Worm (Caenorhabditis elegans) whole organism, late embryonic: ENCODE results near the gene F13H8.3.
A peak's percentile ranks its signal among the peaks of the same experiment; 100 is the strongest.

ENCODE experiments used
- C08G9.2 ChIP-seq: sonication (generic microtip); optimal IDR thresholded peaks from 2 replicates; lab custom pipeline; 2016; ENCODE audit warnings: mild to moderate bottlenecking, missing genetic modification characterization, moderate library complexity, missing compliant biosample characterization
- C38D4.7 ChIP-seq: fragments of 200-800 bp; sonication (Bioruptor generic); optimal IDR thresholded peaks from 2 replicates; lab custom pipeline; 2018; ENCODE audit warnings: mild to moderate bottlenecking, missing genetic modification characterization, moderate library complexity, missing compliant biosample characterization
- K09A11.1 ChIP-seq: sonication (generic microtip); optimal IDR thresholded peaks from 2 replicates; lab custom pipeline; 2017; ENCODE audit warnings: antibody characterized with exemption, mild to moderate bottlenecking, missing genetic modification characterization, missing compliant biosample characterization; ENCODE audit not compliant: insufficient read depth
- T23F11.4 ChIP-seq: fragments of 200-800 bp; sonication (Bioruptor generic); optimal IDR thresholded peaks from 2 replicates; lab custom pipeline; 2018; ENCODE audit warnings: mild to moderate bottlenecking, missing genetic modification characterization, missing compliant biosample characterization
- ama-1 ChIP-seq: fragments of 150-350 bp; optimal IDR thresholded peaks from 2 replicates; lab custom pipeline; 2014
- ceh-14 ChIP-seq: sonication (generic microtip); optimal IDR thresholded peaks from 2 replicates; lab custom pipeline; 2016; ENCODE audit warnings: missing genotype, missing genetic modification characterization, missing compliant biosample characterization
- ceh-18 ChIP-seq: sonication (generic microtip); optimal IDR thresholded peaks from 2 replicates; lab custom pipeline; 2016; ENCODE audit warnings: missing genetic modification characterization, missing compliant biosample characterization
- ceh-19 ChIP-seq: fragments of 200-800 bp; sonication (Bioruptor generic); optimal IDR thresholded peaks from 2 replicates; lab custom pipeline; 2018; ENCODE audit warnings: mild to moderate bottlenecking, missing genetic modification characterization, missing compliant biosample characterization
- ceh-2 ChIP-seq: sonication (generic microtip); optimal IDR thresholded peaks from 2 replicates; lab custom pipeline; 2016; ENCODE audit warnings: missing genotype, missing genetic modification characterization, missing compliant biosample characterization
- ceh-24 ChIP-seq: sonication (generic microtip); optimal IDR thresholded peaks from 2 replicates; lab custom pipeline; 2016; ENCODE audit warnings: mild to moderate bottlenecking, missing genetic modification characterization, missing compliant biosample characterization
- ceh-30 ChIP-seq: fragments of 150-350 bp; optimal IDR thresholded peaks from 2 replicates; lab custom pipeline; 2014; ENCODE audit warnings: missing biosample characterization, missing genetic modification characterization
- ceh-31 ChIP-seq: sonication (generic microtip); optimal IDR thresholded peaks from 2 replicates; lab custom pipeline; 2016; ENCODE audit warnings: missing genetic modification characterization, missing compliant biosample characterization
- ceh-48 ChIP-seq: sonication (generic microtip); optimal IDR thresholded peaks from 2 replicates; lab custom pipeline; 2016; ENCODE audit warnings: missing genetic modification characterization, inconsistent platforms, missing compliant biosample characterization
- ceh-6 ChIP-seq: fragments of 200-800 bp; sonication (Bioruptor generic); optimal IDR thresholded peaks from 2 replicates; lab custom pipeline; 2018; ENCODE audit warnings: mild to moderate bottlenecking, missing genetic modification characterization, missing compliant biosample characterization
- che-1 ChIP-seq: sonication (generic microtip); optimal IDR thresholded peaks from 2 replicates; lab custom pipeline; 2016; ENCODE audit warnings: mild to moderate bottlenecking, missing genetic modification characterization, missing compliant biosample characterization
- elt-2 ChIP-seq: sonication (generic microtip); optimal IDR thresholded peaks from 2 replicates; lab custom pipeline; 2016; ENCODE audit warnings: missing genetic modification reagents, missing genetic modification characterization, missing compliant biosample characterization
- ets-4 ChIP-seq: sonication (generic microtip); optimal IDR thresholded peaks from 2 replicates; lab custom pipeline; 2016; ENCODE audit warnings: missing genetic modification characterization, missing compliant biosample characterization
- eyg-1 ChIP-seq: sonication (generic microtip); optimal IDR thresholded peaks from 2 replicates; lab custom pipeline; 2016; ENCODE audit warnings: missing genotype, missing genetic modification characterization, missing compliant biosample characterization
- fkh-10 ChIP-seq: fragments of 150-350 bp; optimal IDR thresholded peaks from 2 replicates; lab custom pipeline; 2014; ENCODE audit warnings: missing biosample characterization, missing genetic modification reagents, missing genetic modification characterization
- hlh-13 ChIP-seq: fragments of 200-800 bp; sonication (Bioruptor generic); optimal IDR thresholded peaks from 2 replicates; lab custom pipeline; 2018; ENCODE audit warnings: mild to moderate bottlenecking, missing genetic modification characterization, missing compliant biosample characterization
- hlh-30 ChIP-seq: sonication (generic microtip); optimal IDR thresholded peaks from 2 replicates; lab custom pipeline; 2017; ENCODE audit warnings: antibody characterized with exemption, missing genetic modification characterization, missing compliant biosample characterization; ENCODE audit not compliant: insufficient read depth
- lim-6 ChIP-seq: sonication (generic microtip); optimal IDR thresholded peaks from 2 replicates; lab custom pipeline; 2016; ENCODE audit warnings: missing genetic modification characterization, missing compliant biosample characterization
- npax-4 ChIP-seq: sonication (generic microtip); optimal IDR thresholded peaks from 2 replicates; lab custom pipeline; 2016; ENCODE audit warnings: missing genetic modification characterization, missing compliant biosample characterization
- pat-9 ChIP-seq: fragments of 200-800 bp; sonication (Bioruptor generic); optimal IDR thresholded peaks from 2 replicates; lab custom pipeline; 2018; ENCODE audit warnings: mild to moderate bottlenecking, missing genetic modification characterization, moderate library complexity, missing compliant biosample characterization
- pax-1 ChIP-seq: fragments of 150-350 bp; optimal IDR thresholded peaks from 2 replicates; lab custom pipeline; 2014; ENCODE audit warnings: missing biosample characterization, missing genetic modification characterization
- pqm-1 ChIP-seq: sonication (generic microtip); optimal IDR thresholded peaks from 2 replicates; lab custom pipeline; 2016; ENCODE audit warnings: missing genetic modification characterization, missing compliant biosample characterization
- ref-2 ChIP-seq: sonication (generic microtip); optimal IDR thresholded peaks from 2 replicates; lab custom pipeline; 2016; ENCODE audit warnings: missing genetic modification characterization, missing compliant biosample characterization
- rnt-1 ChIP-seq: sonication (generic microtip); optimal IDR thresholded peaks from 2 replicates; lab custom pipeline; 2016; ENCODE audit warnings: missing genetic modification characterization, missing compliant biosample characterization
- sdc-2 ChIP-seq: sonication (generic microtip); optimal IDR thresholded peaks from 2 replicates; lab custom pipeline; 2016; ENCODE audit warnings: missing genotype, missing genetic modification characterization, missing compliant biosample characterization
- syd-9 ChIP-seq: sonication (generic microtip); optimal IDR thresholded peaks from 2 replicates; lab custom pipeline; 2016; ENCODE audit warnings: mild to moderate bottlenecking, missing genetic modification characterization, moderate library complexity, missing compliant biosample characterization
- tbx-7 ChIP-seq: sonication (generic microtip); optimal IDR thresholded peaks from 2 replicates; lab custom pipeline; 2016; ENCODE audit warnings: missing genotype, missing genetic modification characterization, missing compliant biosample characterization
- ttx-3 ChIP-seq: sonication (generic microtip); optimal IDR thresholded peaks from 2 replicates; lab custom pipeline; 2016; ENCODE audit warnings: missing genetic modification reagents, missing genetic modification characterization, missing compliant biosample characterization
- unc-55 ChIP-seq: sonication (generic microtip); optimal IDR thresholded peaks from 2 replicates; lab custom pipeline; 2017; ENCODE audit warnings: missing biosample characterization, missing genetic modification reagents, missing genetic modification characterization
- unc-86 ChIP-seq: sonication (generic microtip); optimal IDR thresholded peaks from 2 replicates; lab custom pipeline; 2016; ENCODE audit warnings: missing genetic modification characterization, missing compliant biosample characterization
- ztf-16 ChIP-seq: sonication (generic microtip); optimal IDR thresholded peaks from 2 replicates; lab custom pipeline; 2017; ENCODE audit warnings: missing genetic modification characterization, missing compliant biosample characterization

The F13H8.3 gene

DNA sequence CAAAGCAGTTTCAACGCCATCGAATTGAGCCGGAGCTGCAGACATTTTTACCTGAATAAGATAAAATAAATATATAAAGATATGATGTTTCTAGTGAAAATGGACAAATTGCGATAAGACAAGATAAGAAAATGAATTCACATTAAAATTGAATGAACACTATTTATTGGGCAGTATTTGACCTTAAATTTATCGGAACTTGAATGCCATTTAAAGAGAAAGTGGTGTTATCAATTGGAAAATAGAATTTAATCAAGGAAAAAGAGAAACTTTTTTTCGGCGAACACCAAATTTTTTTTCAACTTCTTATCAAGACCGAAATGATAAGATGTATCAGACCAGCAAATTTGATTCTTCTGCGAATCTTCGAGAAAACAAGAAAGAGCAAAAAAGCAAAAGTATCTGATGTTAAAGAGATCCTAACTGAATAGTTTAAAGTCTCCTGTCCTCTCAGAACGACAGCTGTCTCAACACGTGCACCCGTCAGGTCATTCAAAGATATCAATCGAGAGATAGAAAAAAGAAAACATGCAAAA lies 26.3 kb downstream of the F13H8.3 start, which contains the start of gene upb-1:
TSS of gene upb-1 (minus strand) at position 51 of the 536 bp plus-strand sequence.
- TF ChIP-seq elt-2 (peak; percentile 82), ceh-24 (tag; lab: Kevin White, UChicago) (no peak), npax-4 (no peak), unc-55 (GFP tag; lab: Kevin White, UChicago) (peak; percentile 70), ceh-31 (tag; lab: Kevin White, UChicago) (no peak), ceh-14 (tag; lab: Kevin White, UChicago) (no peak)

DNA sequence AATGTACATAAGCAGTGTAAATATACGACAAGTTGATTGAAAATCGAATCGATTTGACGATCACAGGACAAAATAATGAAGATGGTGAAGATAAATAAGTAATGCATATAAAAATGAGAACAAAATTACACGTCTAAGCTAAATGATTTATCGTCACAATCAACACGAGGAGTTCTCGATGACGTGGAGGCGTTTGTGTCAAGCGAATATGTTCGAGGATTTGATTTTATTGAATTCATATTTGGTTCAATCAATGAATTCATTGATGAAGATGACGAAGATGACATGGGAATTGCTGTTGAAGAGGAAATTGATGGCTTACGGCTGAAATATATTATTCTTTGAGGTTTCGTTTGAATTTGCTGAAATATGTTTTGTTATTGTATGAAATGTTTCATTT lies 28.7 kb downstream of the F13H8.3 start, which contains the start of gene nyn-3:
TSS of gene nyn-3 (minus strand) at position 101 of the 400 bp plus-strand sequence.
- TF ChIP-seq tbx-7 (tag; lab: Kevin White, UChicago): no peak
- TF ChIP-seq eyg-1: no peak
- TF ChIP-seq lim-6 (tag; lab: Kevin White, UChicago): no peak
- TF ChIP-seq pat-9 (tag; lab: Kevin White, UChicago): no peak
- TF ChIP-seq unc-55 (GFP tag; lab: Kevin White, UChicago): no peak
- TF ChIP-seq hlh-30: no peak

DNA sequence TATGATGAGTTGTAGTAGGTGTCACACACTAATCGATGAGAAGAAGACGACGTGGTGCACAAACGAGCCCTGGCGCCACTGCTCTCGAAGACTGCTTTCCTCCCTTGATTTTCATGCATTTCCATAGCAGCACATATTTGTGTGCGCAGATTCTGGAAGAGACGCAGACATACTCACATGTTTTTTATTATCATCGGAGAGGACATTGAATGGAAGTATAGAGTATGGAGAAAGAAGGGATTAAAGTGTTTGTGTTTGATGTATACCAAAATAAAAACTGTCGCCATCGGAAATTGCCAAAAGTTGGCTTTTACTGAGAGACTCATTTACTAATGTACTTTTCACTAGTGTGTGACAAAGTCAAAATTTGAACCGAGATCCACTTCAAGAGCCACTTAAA lies 30.5 kb downstream of the F13H8.3 start, which contains the start of gene mps-1:
TSS of gene mps-1 (minus strand) at position 101 of the 400 bp plus-strand sequence.
- TF ChIP-seq ttx-3 (tag; lab: Kevin White, UChicago) (no peak), fkh-10 (no peak), ceh-19 (GFP tag; lab: Kevin White, UChicago) (no peak), eyg-1 (no peak), ref-2 (tag; lab: Kevin White, UChicago) (no peak), syd-9 (tag; lab: Kevin White, UChicago) (no peak), ceh-6 (GFP tag; lab: Kevin White, UChicago) (no peak), sdc-2 (tag; lab: Kevin White, UChicago) (no peak), rnt-1 (tag; lab: Kevin White, UChicago) (no peak), pax-1 (tag; lab: Kevin White, UChicago) (no peak), unc-55 (GFP tag; lab: Kevin White, UChicago) (no peak), C08G9.2 (no peak), ceh-2 (tag; lab: Kevin White, UChicago) (no peak), tbx-7 (tag; lab: Kevin White, UChicago) (no peak), T23F11.4 (GFP tag; lab: Kevin White, UChicago) (no peak), C38D4.7 (GFP tag; lab: Kevin White, UChicago) (no peak), ama-1 (lab: Kevin White, UChicago) (no peak)

DNA sequence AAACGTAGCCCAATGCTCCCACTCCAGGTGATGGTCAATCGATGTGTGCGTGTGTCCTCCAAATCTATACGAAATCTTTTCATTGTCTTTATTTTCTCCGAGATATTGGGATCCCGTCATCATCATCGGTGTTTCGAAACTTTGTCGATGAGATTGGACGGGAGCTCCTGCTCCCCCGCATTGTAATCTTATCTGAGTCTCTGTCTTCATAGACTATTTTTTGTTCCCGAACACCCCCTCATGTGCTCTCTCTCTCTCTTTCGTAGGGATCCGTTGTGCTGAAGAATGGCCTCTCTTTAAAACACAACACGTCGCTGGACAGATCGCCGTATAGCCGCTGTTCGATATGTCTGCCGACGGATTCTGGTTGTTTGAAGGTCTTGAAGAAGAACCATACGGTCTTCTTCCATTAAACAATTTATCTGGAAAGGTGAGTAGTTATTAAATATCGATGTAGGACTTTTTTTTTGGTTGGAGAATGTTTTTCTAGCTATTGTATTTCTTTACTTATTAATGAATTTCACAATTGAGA lies 39.5 kb downstream of the F13H8.3 start, which contains the start of gene C29F5.1:
TSS of gene C29F5.1 (plus strand) at position 317 of the 532 bp plus-strand sequence.
- TF ChIP-seq K09A11.1 (no peak), unc-55 (GFP tag; lab: Kevin White, UChicago) (peak; percentile 9), rnt-1 (tag; lab: Kevin White, UChicago) (peak; percentile 29), unc-86 (no peak), ceh-31 (tag; lab: Kevin White, UChicago) (no peak), ceh-18 (peak; percentile 69)
- TF ChIP-seq, all 69 proteins: peak for 3

DNA sequence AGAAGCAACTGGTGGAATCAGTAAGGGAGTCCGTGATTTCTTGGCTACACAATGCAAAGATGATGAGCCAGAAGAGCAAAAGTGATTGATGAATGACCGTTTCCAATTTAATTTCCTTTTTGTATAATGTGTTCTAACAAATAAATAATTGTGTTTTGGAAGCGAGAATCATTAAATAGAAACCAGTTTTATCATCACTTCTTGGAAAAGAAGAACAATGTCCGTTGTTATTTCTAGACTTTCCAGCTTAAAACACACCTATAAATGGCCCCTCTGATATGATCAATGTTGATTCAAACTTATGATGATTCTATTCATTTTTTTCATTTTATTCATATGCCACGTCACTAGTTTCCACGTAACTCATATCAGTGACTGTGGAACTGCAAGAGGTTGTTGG lies 42.3 kb downstream of the F13H8.3 start, which contains the start of gene C29F5.8:
TSS of gene C29F5.8 (plus strand) at position 301 of the 400 bp plus-strand sequence.
- no peak for TF ChIP-seq che-1 (tag; lab: Kevin White, UChicago)
- no peak for TF ChIP-seq ceh-14 (tag; lab: Kevin White, UChicago)
- no peak for TF ChIP-seq C38D4.7 (GFP tag; lab: Kevin White, UChicago)
- TF ChIP-seq hlh-13: no peak
- TF ChIP-seq ceh-30: no peak
- TF ChIP-seq ceh-19 (GFP tag; lab: Kevin White, UChicago): no peak
- no peak for TF ChIP-seq pqm-1 (tag; lab: Kevin White, UChicago)
- TF ChIP-seq ref-2 (tag; lab: Kevin White, UChicago): no peak
- TF ChIP-seq npax-4: no peak
- no peak for TF ChIP-seq ceh-6 (GFP tag; lab: Kevin White, UChicago)
- no peak for TF ChIP-seq ets-4 (tag; lab: Kevin White, UChicago)
- TF ChIP-seq ceh-48 (tag; lab: Kevin White, UChicago): no peak
- TF ChIP-seq ztf-16: no peak
- no peak for TF ChIP-seq lim-6 (tag; lab: Kevin White, UChicago)
- TF ChIP-seq ceh-18: no peak
